Worm (Caenorhabditis elegans): ENCODE measurements around the gene Y57A10A.8.

- no peak for TF ChIP-seq cog-1 (tag; optimal IDR thresholded peaks at IDR 0.05)
- TF ChIP-seq ztf-29 (GFP tag; IDR thresholded peaks at IDR 0.05) = no peak
- TF ChIP-seq flt-1 (GFP tag; IDR thresholded peaks at IDR 0.05) = no peak
- TF ChIP-seq T22C8.4 (GFP tag; IDR thresholded peaks at IDR 0.05) = no peak
- no peak for TF ChIP-seq med-1 (GFP tag; optimal IDR thresholded peaks at IDR 0.05; ENCODE audit: insufficient read depth)
- no peak for TF ChIP-seq tab-1 (GFP tag; IDR thresholded peaks at IDR 0.05)
- no peak for TF ChIP-seq ref-1 (GFP tag; conservative IDR thresholded peaks at IDR 0.05)
- no peak for TF ChIP-seq klf-2 (GFP tag; conservative IDR thresholded peaks at IDR 0.05)
These were observed 7.6 kb downstream of the Y57A10A.8 start, which contains the start of gene rol-1 for ce11 chrII:12172273-12172672.
